Worm (Caenorhabditis elegans): Measurements from ENCODE around the gene B0218.5.
A peak's percentile ranks its signal among the peaks of the same experiment; 100 is the strongest.

B0218.5 gene

DNA sequence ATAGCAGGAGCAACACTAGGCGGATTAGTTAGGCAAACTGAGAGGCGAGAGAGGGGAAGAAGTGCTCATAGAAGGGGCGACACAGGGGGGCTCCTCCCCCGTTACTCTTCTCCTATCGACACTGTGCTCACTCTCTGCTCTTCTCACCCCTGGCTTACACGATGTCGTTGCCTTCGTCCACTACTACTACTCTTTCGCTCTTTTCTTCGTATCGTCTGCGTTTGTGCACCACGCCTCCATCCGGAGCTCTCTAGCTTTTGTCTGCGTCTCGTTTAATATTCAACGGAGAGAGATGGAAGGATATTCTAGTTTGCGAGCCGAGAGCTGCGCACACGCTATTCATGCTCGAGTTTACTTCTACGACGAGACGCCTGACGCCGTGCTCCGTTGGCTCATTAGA lies 26.3 kb upstream of the B0218.5 start (continued):
- peak; percentile 92 for TF ChIP-seq fkh-8 (tag; optimal IDR thresholded peaks at IDR 0.05)
- no peak for TF ChIP-seq rnt-1 (tag; optimal IDR thresholded peaks at IDR 0.05)
- no peak for TF ChIP-seq unc-98 (GFP tag; IDR thresholded peaks at IDR 0.05)
- TF ChIP-seq C04F5.9 (tag; optimal IDR thresholded peaks at IDR 0.05): no peak
- TF ChIP-seq hlh-17 (GFP tag; optimal IDR thresholded peaks at IDR 0.05; ENCODE audit: borderline replicate concordance): no peak
- no peak for TF ChIP-seq Y116A8C.19 (tag; optimal IDR thresholded peaks at IDR 0.05; ENCODE audit: borderline replicate concordance)
- TF ChIP-seq ets-5 (GFP tag; IDR thresholded peaks at IDR 0.05): no peak
- TF ChIP-seq mab-9 (GFP tag; IDR thresholded peaks at IDR 0.05): peak; percentile 47; the same call in 1 of the 2 replicates
- TF ChIP-seq snu-23 (GFP tag; optimal IDR thresholded peaks at IDR 0.05): peak; percentile 41
- TF ChIP-seq efl-3 (GFP tag; optimal IDR thresholded peaks at IDR 0.05): no peak
- TF ChIP-seq lin-14 (GFP tag; optimal IDR thresholded peaks at IDR 0.05): peak; percentile 86
- no peak for TF ChIP-seq vab-15 (tag; optimal IDR thresholded peaks at IDR 0.05)
- no peak for TF ChIP-seq lin-15B (tag; optimal IDR thresholded peaks at IDR 0.05)
- peak in 1 of 2 experiments; percentile 31 for TF ChIP-seq egl-27 (tag; optimal IDR thresholded peaks at IDR 0.05)
- TF ChIP-seq aly-2 (tag; optimal IDR thresholded peaks at IDR 0.05): no peak
- peak; percentile 41 for TF ChIP-seq nhr-20 (tag; optimal IDR thresholded peaks at IDR 0.05)
- no peak for TF ChIP-seq unc-30 (tag; optimal IDR thresholded peaks at IDR 0.05)
- TF ChIP-seq nhr-90 (tag; optimal IDR thresholded peaks at IDR 0.05; ENCODE audit: poor library complexity): no peak
- no peak for TF ChIP-seq snpc-4 (tag; optimal IDR thresholded peaks at IDR 0.05)
- peak; percentile 33 for TF ChIP-seq ceh-63 (GFP tag; optimal IDR thresholded peaks at IDR 0.05)
- no peak for TF ChIP-seq nhr-77 (tag; optimal IDR thresholded peaks at IDR 0.05)
- peak; percentile 64 for TF ChIP-seq nhr-71 (tag; optimal IDR thresholded peaks at IDR 0.05)
- no peak for TF ChIP-seq nhr-11 (tag; optimal IDR thresholded peaks at IDR 0.05)
- no peak for TF ChIP-seq elt-3 (tag; optimal IDR thresholded peaks at IDR 0.05)
- no peak for TF ChIP-seq nhr-19 (GFP tag; conservative IDR thresholded peaks at IDR 0.05)
- no peak for TF ChIP-seq hpl-2 (GFP tag; optimal IDR thresholded peaks at IDR 0.05)
- no peak for TF ChIP-seq zag-1 (tag; optimal IDR thresholded peaks at IDR 0.05)
- no peak for TF ChIP-seq tlp-1 (tag; optimal IDR thresholded peaks at IDR 0.05)
- no peak for TF ChIP-seq elt-2 (tag; optimal IDR thresholded peaks at IDR 0.05)
- TF ChIP-seq ztf-11 (tag; optimal IDR thresholded peaks at IDR 0.05): no peak
- no peak for TF ChIP-seq nhr-28 (tag; optimal IDR thresholded peaks at IDR 0.05)
- TF ChIP-seq ceh-8 (GFP tag; optimal IDR thresholded peaks at IDR 0.05): peak; percentile 47
- peak; percentile 60 for TF ChIP-seq egl-13 (tag; optimal IDR thresholded peaks at IDR 0.05)
- no peak for TF ChIP-seq ztf-4 (tag; optimal IDR thresholded peaks at IDR 0.05)
- no peak for TF ChIP-seq ceh-88 (GFP tag; IDR thresholded peaks at IDR 0.05)

DNA sequence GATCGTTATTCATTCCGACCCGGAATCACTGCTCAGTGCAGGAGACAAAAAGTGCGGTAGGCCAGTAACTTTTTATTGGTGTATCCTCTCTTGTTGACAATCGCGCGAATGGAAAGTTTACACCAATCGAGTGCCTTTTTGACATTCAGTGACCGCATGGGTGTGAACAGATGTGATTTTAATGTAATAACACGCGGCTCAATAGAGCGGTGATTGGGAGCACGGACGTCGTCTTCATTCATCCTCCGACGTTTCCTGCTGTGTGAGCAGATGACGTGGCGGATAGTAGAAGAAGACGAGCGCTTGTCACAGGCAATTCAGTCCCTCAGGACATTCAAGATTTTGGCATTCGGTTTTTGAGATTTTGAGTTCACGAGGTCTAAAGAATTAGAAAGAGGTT lies 25.5 kb upstream of the B0218.5 start:
- peak; percentile 5 for TF ChIP-seq lin-14 (GFP tag; optimal IDR thresholded peaks at IDR 0.05)
- no peak for TF ChIP-seq C16A3.4 (tag; optimal IDR thresholded peaks at IDR 0.05)
- TF ChIP-seq fkh-10 (GFP tag; optimal IDR thresholded peaks at IDR 0.05): peak; percentile 56
- TF ChIP-seq lin-13 (GFP tag; optimal IDR thresholded peaks at IDR 0.05): no peak
- no peak for TF ChIP-seq ztf-11 (tag; optimal IDR thresholded peaks at IDR 0.05)

DNA sequence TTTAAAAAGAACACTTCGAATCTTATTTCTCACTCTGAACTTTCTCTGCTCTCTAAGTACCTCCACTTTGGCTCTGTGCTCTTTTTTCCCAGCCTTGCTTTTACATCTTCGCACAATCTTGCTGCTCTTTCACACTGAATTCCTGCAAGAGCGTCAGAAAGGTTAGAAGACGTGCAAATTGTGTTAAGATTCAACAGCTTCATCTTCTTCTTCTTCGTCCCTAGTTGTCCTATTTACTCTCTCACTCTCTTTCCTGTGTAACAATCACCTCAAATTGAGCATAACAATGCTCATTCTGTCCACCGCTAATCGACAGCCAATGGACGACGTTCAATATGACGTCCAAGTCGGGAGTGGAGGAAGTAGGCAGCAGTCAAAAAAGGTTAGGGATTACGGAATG lies 24.3 kb upstream of the B0218.5 start:
- TF ChIP-seq efl-1 (optimal IDR thresholded peaks at IDR 0.05) (no peak), efl-1 (GFP tag; optimal IDR thresholded peaks at IDR 0.05 in 1 of 2) (no peak), fkh-10 (GFP tag; optimal IDR thresholded peaks at IDR 0.05) (peak; percentile 65)

Data from whole organism, L1 larva.